Fruit fly (Drosophila melanogaster): ENCODE measurements around the gene CG13051.

- TF ChIP-seq CG34422 (GFP tag; IDR thresholded peaks at IDR 0.05) (no peak; the same call in 2 of the 3 replicates), CG7357 (GFP tag; IDR thresholded peaks at IDR 0.05) (no peak), CG2116 (GFP tag; optimal IDR thresholded peaks at IDR 0.05) (no peak), crc (GFP tag; optimal IDR thresholded peaks at IDR 0.05) (no peak), Doc3 (GFP tag; IDR thresholded peaks at IDR 0.05; ENCODE audit: partially characterized antibody) (no peak), nmo (GFP tag; optimal IDR thresholded peaks at IDR 0.05) (no peak), CG4328 (GFP tag; optimal IDR thresholded peaks at IDR 0.05) (no peak), cad (GFP tag; optimal IDR thresholded peaks at IDR 0.05) (no peak), CG18619 (GFP tag; optimal IDR thresholded peaks at IDR 0.05) (no peak), fu2 (GFP tag; optimal IDR thresholded peaks at IDR 0.05) (no peak), klu (GFP tag; IDR thresholded peaks at IDR 0.05) (no peak), Six4 (GFP tag; optimal IDR thresholded peaks at IDR 0.05) (no peak), Chrac-16 (GFP tag; optimal IDR thresholded peaks at IDR 0.05) (no peak)
Observed at dm6 chr3L:16232924-16233323, 32.0 kb downstream of the CG13051 start, which contains the start of gene Hsc20.

All from whole organism, embryonic.